Worm (Caenorhabditis elegans) whole organism, young adult: Measurements from ENCODE around the gene C25A11.2.

Source experiments
- D2030.7 ChIP-seq: fragments of 200-800 bp; sonication (Bioruptor generic); IDR thresholded peaks from 2 replicates; pipeline ENCODE4 v1.3.6; 2022; ENCODE audit warnings: missing genetic modification reagents, missing genetic modification characterization, missing compliant biosample characterization
- F10E7.11 ChIP-seq: sonication (generic microtip); optimal IDR thresholded peaks from 2 replicates; lab custom pipeline; 2017; ENCODE audit warnings: mild to moderate bottlenecking, missing genetic modification characterization, moderate library complexity, missing compliant biosample characterization
- F33H1.4 ChIP-seq: fragments of 200-800 bp; sonication (Bioruptor generic); IDR thresholded peaks from 2 replicates; pipeline ENCODE4 v1.3.6; 2022; ENCODE audit warnings: missing genetic modification reagents, missing genetic modification characterization, missing compliant biosample characterization
- F55B11.4 ChIP-seq: sonication (generic microtip); optimal IDR thresholded peaks from 2 replicates; lab custom pipeline; 2016; ENCODE audit warnings: missing compliant biosample characterization, missing genetic modification characterization, borderline replicate concordance; ENCODE audit not compliant: insufficient read depth
- K11D2.4 ChIP-seq: fragments of 200-800 bp; sonication (Bioruptor generic); IDR thresholded peaks from 2 replicates; pipeline ENCODE4 v1.3.6; 2022; ENCODE audit warnings: missing genetic modification reagents, missing genetic modification characterization, missing compliant biosample characterization
- T26A5.8 ChIP-seq: sonication (generic microtip); optimal IDR thresholded peaks from 2 replicates; lab custom pipeline; 2016; ENCODE audit warnings: missing genetic modification characterization, missing compliant biosample characterization
- ZK185.1 ChIP-seq: sonication (generic microtip); optimal IDR thresholded peaks from 2 replicates; lab custom pipeline; 2016; ENCODE audit warnings: mild to moderate bottlenecking, missing genetic modification characterization, missing compliant biosample characterization; ENCODE audit not compliant: poor library complexity, severe bottlenecking
- akir-1 ChIP-seq: fragments of 200-800 bp; sonication (Bioruptor generic); optimal IDR thresholded peaks from 2 replicates; lab custom pipeline; 2018; ENCODE audit warnings: mild to moderate bottlenecking, missing genetic modification characterization, moderate library complexity, missing compliant biosample characterization
- aptf-2 ChIP-seq: fragments of 200-800 bp; sonication (Bioruptor generic); conservative IDR thresholded peaks from 2 replicates; pipeline ENCODE4 v1.3.6; 2022; ENCODE audit warnings: missing genetic modification reagents, missing genetic modification characterization, missing compliant biosample characterization
- aptf-3 ChIP-seq: fragments of 200-800 bp; sonication (Bioruptor generic); IDR thresholded peaks from 2 replicates; pipeline ENCODE4 v1.3.6; 2022; ENCODE audit warnings: missing genetic modification characterization, missing compliant biosample characterization
- athp-1 ChIP-seq: sonication (generic microtip); optimal IDR thresholded peaks from 2 replicates; lab custom pipeline; 2017; ENCODE audit warnings: mild to moderate bottlenecking, missing genetic modification characterization, missing compliant biosample characterization
- attf-3 ChIP-seq: fragments of 200-800 bp; sonication (Bioruptor generic); conservative IDR thresholded peaks from 2 replicates; pipeline ENCODE4 v1.3.6; 2022; ENCODE audit warnings: missing genetic modification reagents, missing genetic modification characterization, missing compliant biosample characterization
- attf-6 ChIP-seq: fragments of 200-800 bp; sonication (Bioruptor generic); IDR thresholded peaks from 2 replicates; pipeline ENCODE4 v1.3.6; 2022; ENCODE audit warnings: missing genetic modification reagents, missing genetic modification characterization, missing compliant biosample characterization
- ceh-100 ChIP-seq: fragments of 200-800 bp; sonication (Bioruptor generic); IDR thresholded peaks from 2 replicates; pipeline ENCODE4 v1.3.6; 2022; ENCODE audit warnings: missing genetic modification reagents, missing genetic modification characterization, missing compliant biosample characterization
- ceh-27 ChIP-seq: fragments of 200-800 bp; sonication (Bioruptor generic); optimal IDR thresholded peaks from 2 replicates; lab custom pipeline; 2018; ENCODE audit warnings: mild to moderate bottlenecking, missing genetic modification characterization, moderate library complexity, missing compliant biosample characterization
- ceh-40 ChIP-seq: fragments of 200-800 bp; sonication (Bioruptor generic); IDR thresholded peaks from 2 replicates; pipeline ENCODE4 v1.3.6; 2022; ENCODE audit warnings: missing genetic modification characterization, missing compliant biosample characterization
- chd-7 ChIP-seq: sonication (generic microtip); optimal IDR thresholded peaks from 2 replicates; lab custom pipeline; 2016; ENCODE audit warnings: mild to moderate bottlenecking, missing genetic modification characterization, moderate library complexity, missing compliant biosample characterization
- dpl-1 ChIP-seq: fragments of 150-350 bp; optimal IDR thresholded peaks from 2 replicates; lab custom pipeline; 2014; ENCODE audit warnings: missing biosample characterization, missing genetic modification reagents, missing genetic modification characterization
- efl-1 ChIP-seq: fragments of 150-350 bp; optimal IDR thresholded peaks from 2 replicates; lab custom pipeline; 2014; ENCODE audit warnings: missing biosample characterization, missing genetic modification reagents, missing genetic modification characterization
- egrh-3 ChIP-seq: fragments of 200-800 bp; sonication (Bioruptor generic); IDR thresholded peaks from 2 replicates; pipeline ENCODE4 v1.3.6; 2022; ENCODE audit warnings: missing genetic modification reagents, missing genetic modification characterization, missing compliant biosample characterization
- ets-4 ChIP-seq: fragments of 200-800 bp; sonication (Bioruptor generic); optimal IDR thresholded peaks from 2 replicates; lab custom pipeline; 2018; ENCODE audit warnings: mild to moderate bottlenecking, missing genetic modification characterization, missing compliant biosample characterization
- him-1 ChIP-seq: sonication (generic microtip); optimal IDR thresholded peaks from 2 replicates; lab custom pipeline; 2016; ENCODE audit warnings: missing genotype, missing genetic modification reagents, missing genetic modification characterization, missing compliant biosample characterization
- hlh-12 ChIP-seq: sonication (generic microtip); optimal IDR thresholded peaks from 2 replicates; lab custom pipeline; 2016; ENCODE audit warnings: missing genetic modification characterization, missing compliant biosample characterization
- hmg-1.2 ChIP-seq: fragments of 200-800 bp; sonication (Bioruptor generic); IDR thresholded peaks from 2 replicates; pipeline ENCODE4 v1.3.6; 2022; ENCODE audit warnings: missing genetic modification reagents, missing genetic modification characterization, missing compliant biosample characterization
- hrde-1 ChIP-seq: sonication (generic microtip); optimal IDR thresholded peaks from 2 replicates; lab custom pipeline; 2016; ENCODE audit warnings: missing genetic modification characterization, mild to moderate bottlenecking, missing compliant biosample characterization, moderate library complexity, missing genotype, missing genetic modification reagents, borderline replicate concordance
- lag-1 ChIP-seq: fragments of 200-800 bp; sonication (Bioruptor generic); IDR thresholded peaks from 2 replicates; pipeline ENCODE4 v1.3.6; 2022; ENCODE audit warnings: missing genetic modification reagents, missing genetic modification characterization, missing compliant biosample characterization
- madf-10 ChIP-seq: sonication (generic microtip); optimal IDR thresholded peaks from 2 replicates; lab custom pipeline; 2016; ENCODE audit warnings: mild to moderate bottlenecking, missing genetic modification characterization, missing compliant biosample characterization
- madf-8 ChIP-seq: fragments of 200-800 bp; sonication (Bioruptor generic); conservative IDR thresholded peaks from 2 replicates; pipeline ENCODE4 v1.3.6; 2022; ENCODE audit warnings: missing genetic modification reagents, missing genetic modification characterization, missing compliant biosample characterization
- mel-28 ChIP-seq: sonication (generic microtip); optimal IDR thresholded peaks from 2 replicates; lab custom pipeline; 2016; ENCODE audit warnings: borderline replicate concordance, mild to moderate bottlenecking, missing genetic modification characterization, missing compliant biosample characterization
- nfya-1 ChIP-seq: sonication (generic microtip); optimal IDR thresholded peaks from 2 replicates; lab custom pipeline; 2017; ENCODE audit warnings: antibody characterized with exemption, missing compliant biosample characterization, missing genetic modification characterization, borderline replicate concordance; ENCODE audit not compliant: insufficient read depth
- nfya-2 ChIP-seq: fragments of 200-800 bp; sonication (Bioruptor generic); IDR thresholded peaks from 2 replicates; pipeline ENCODE4 v1.3.6; 2022; ENCODE audit warnings: missing genetic modification reagents, missing genetic modification characterization, missing compliant biosample characterization
- nhr-27 ChIP-seq: fragments of 200-800 bp; sonication (Bioruptor generic); optimal IDR thresholded peaks from 2 replicates; lab custom pipeline; 2018; ENCODE audit warnings: mild to moderate bottlenecking, missing genetic modification characterization, moderate library complexity, missing compliant biosample characterization
- rcor-1 ChIP-seq: fragments of 200-800 bp; sonication (Bioruptor generic); IDR thresholded peaks from 2 replicates; pipeline ENCODE4 v1.3.6; 2022; ENCODE audit warnings: missing genetic modification reagents, missing genetic modification characterization, missing compliant biosample characterization
- repo-1 ChIP-seq: sonication (generic microtip); optimal IDR thresholded peaks from 2 replicates; lab custom pipeline; 2017; ENCODE audit warnings: mild to moderate bottlenecking, missing genetic modification characterization, missing compliant biosample characterization
- sdz-38 ChIP-seq: sonication (generic microtip); optimal IDR thresholded peaks from 2 replicates; lab custom pipeline; 2016; ENCODE audit warnings: missing genotype, missing genetic modification characterization, missing compliant biosample characterization
- sea-2 ChIP-seq: fragments of 200-800 bp; sonication (Bioruptor generic); IDR thresholded peaks from 2 replicates; pipeline ENCODE4 v1.3.6; 2022; ENCODE audit warnings: missing genetic modification characterization, missing compliant biosample characterization
- snpc-4 ChIP-seq, 5 experiments: fragments of 150-350 bp in 1 of 5; sonication (generic microtip) in 4 of 5; optimal IDR thresholded peaks; 2 replicates each; lab custom pipeline; 2014 to 2018; ENCODE audit warnings: missing genetic modification characterization in 5 of 5, missing biosample characterization in 3 of 5, antibody characterized with exemption in 2 of 5, mild to moderate bottlenecking in 2 of 5, missing compliant biosample characterization in 2 of 5, missing genotype in 2 of 5, moderate library complexity in 2 of 5, missing genetic modification reagents in 1 of 5
- somi-1 ChIP-seq: fragments of 200-800 bp; sonication (Bioruptor generic); optimal IDR thresholded peaks from 2 replicates; lab custom pipeline; 2018; ENCODE audit warnings: mild to moderate bottlenecking, missing genetic modification characterization, missing compliant biosample characterization
- sptf-2 ChIP-seq: fragments of 200-800 bp; sonication (Bioruptor generic); optimal IDR thresholded peaks from 2 replicates; lab custom pipeline; 2018; ENCODE audit warnings: mild to moderate bottlenecking, missing genetic modification characterization, missing compliant biosample characterization
- tlf-1 ChIP-seq: fragments of 200-800 bp; sonication (Bioruptor generic); optimal IDR thresholded peaks from 2 replicates; lab custom pipeline; 2018; ENCODE audit warnings: mild to moderate bottlenecking, missing genetic modification characterization, missing compliant biosample characterization
- zfh-2 ChIP-seq: fragments of 200-800 bp; sonication (Bioruptor generic); conservative IDR thresholded peaks from 2 replicates; pipeline ENCODE4 v1.3.6; 2022; ENCODE audit warnings: missing genetic modification reagents, missing genetic modification characterization, missing compliant biosample characterization
- ztf-18 ChIP-seq: sonication (generic microtip); optimal IDR thresholded peaks from 2 replicates; lab custom pipeline; 2016; ENCODE audit warnings: missing genotype, mild to moderate bottlenecking, missing genetic modification characterization, missing compliant biosample characterization
- ztf-22 ChIP-seq: fragments of 200-800 bp; sonication (Bioruptor generic); optimal IDR thresholded peaks from 2 replicates; lab custom pipeline; 2018; ENCODE audit warnings: mild to moderate bottlenecking, missing genetic modification characterization, moderate library complexity, missing compliant biosample characterization
- ztf-3 ChIP-seq: fragments of 200-800 bp; sonication (Bioruptor generic); optimal IDR thresholded peaks from 2 replicates; lab custom pipeline; 2018; ENCODE audit warnings: mild to moderate bottlenecking, missing genetic modification characterization, missing compliant biosample characterization

The C25A11.2 gene

ce11 chrX:9091380-9091779 is 22.5 kb upstream of the C25A11.2 start (continued):
- no peak for TF ChIP-seq mel-28 (tag; lab: Kevin White, UChicago)
- peak; percentile 66 for TF ChIP-seq ztf-18 (tag; lab: Kevin White, UChicago)
- TF ChIP-seq rcor-1 (GFP tag; lab: Robert Waterston, UW), result peak; percentile 75
- TF ChIP-seq lag-1 (GFP tag; lab: Robert Waterston, UW), result 0 out of 2 replicates have a peak, but pooled peaks have one; percentile 76
- TF ChIP-seq ets-4 (GFP tag; lab: Kevin White, UChicago), result peak; percentile 85
- no peak; the same call in 1 of the 2 replicates for TF ChIP-seq D2030.7 (GFP tag; lab: Robert Waterston, UW)
- no peak for TF ChIP-seq sea-2 (GFP tag; lab: Robert Waterston, UW)
- TF ChIP-seq F55B11.4 (tag; lab: Kevin White, UChicago), result no peak
- TF ChIP-seq K11D2.4 (GFP tag; lab: Robert Waterston, UW), result peak; percentile 70; the same call in 1 of the 2 replicates
- TF ChIP-seq madf-10 (tag; lab: Kevin White, UChicago), result peak; percentile 83
- no peak for TF ChIP-seq F10E7.11 (tag; lab: Kevin White, UChicago)
- peak; percentile 59 for TF ChIP-seq repo-1 (tag; lab: Kevin White, UChicago)
- peak; percentile 32 for TF ChIP-seq snpc-4 (GFP tag; optimal IDR thresholded peaks at IDR 0.05; lab: Kevin White, UChicago)
- TF ChIP-seq snpc-4 (tag; optimal IDR thresholded peaks at IDR 0.05; lab: Kevin White, UChicago), result peak in 3 of 4 experiments; percentile 33 to 77 (median 46)
- TF ChIP-seq ztf-22 (GFP tag; lab: Kevin White, UChicago), result no peak
- TF ChIP-seq tlf-1 (GFP tag; lab: Kevin White, UChicago), result peak; percentile 17
- no peak for TF ChIP-seq nfya-2
- peak; percentile 16 for TF ChIP-seq hlh-12 (tag; lab: Kevin White, UChicago)
- peak; percentile 5 for TF ChIP-seq him-1 (tag; lab: Kevin White, UChicago)
- no peak for TF ChIP-seq akir-1 (GFP tag; lab: Kevin White, UChicago)
- TF ChIP-seq nfya-1 (tag; lab: Kevin White, UChicago), result no peak
- TF ChIP-seq athp-1 (tag; lab: Kevin White, UChicago), result peak; percentile 69
- TF ChIP-seq ztf-3 (GFP tag; lab: Kevin White, UChicago), result no peak
- no peak for TF ChIP-seq madf-8 (GFP tag; lab: Robert Waterston, UW)
- no peak for TF ChIP-seq zfh-2 (GFP tag; lab: Robert Waterston, UW)
- TF ChIP-seq ZK185.1 (tag; lab: Kevin White, UChicago), result peak; percentile 35
- peak; percentile 75 for TF ChIP-seq hmg-1.2 (GFP tag; lab: Robert Waterston, UW)
- TF ChIP-seq aptf-2, result no peak
- TF ChIP-seq attf-6 (GFP tag; lab: Robert Waterston, UW), result 0 out of 2 replicates have a peak, but pooled peaks have one; percentile 29
- no peak for TF ChIP-seq egrh-3 (GFP tag; lab: Robert Waterston, UW)
- TF ChIP-seq ceh-40, result peak; percentile 75; the same call in 1 of the 2 replicates
- TF ChIP-seq hrde-1 (tag; lab: Kevin White, UChicago), result peak; percentile 54
- no peak for TF ChIP-seq somi-1 (GFP tag; lab: Kevin White, UChicago)
- peak; percentile 83 for TF ChIP-seq sptf-2 (GFP tag; lab: Kevin White, UChicago)

- TF ChIP-seq ets-4 (GFP tag; lab: Kevin White, UChicago) (no peak), rcor-1 (GFP tag; lab: Robert Waterston, UW) (no peak), dpl-1 (GFP tag; lab: Kevin White, UChicago) (no peak), ceh-100 (GFP tag; lab: Robert Waterston, UW) (no peak), attf-3 (GFP tag; lab: Robert Waterston, UW) (no peak), sdz-38 (no peak), efl-1 (GFP tag; lab: Kevin White, UChicago) (no peak), lag-1 (GFP tag; lab: Robert Waterston, UW) (no peak), aptf-2 (no peak), F33H1.4 (GFP tag; lab: Robert Waterston, UW) (no peak), madf-10 (tag; lab: Kevin White, UChicago) (no peak), chd-7 (tag; lab: Kevin White, UChicago) (no peak), nhr-27 (tag; lab: Kevin White, UChicago) (no peak), T26A5.8 (no peak), ceh-27 (GFP tag; lab: Kevin White, UChicago) (no peak), athp-1 (tag; lab: Kevin White, UChicago) (no peak), aptf-3 (GFP tag; lab: Robert Waterston, UW) (no peak)
Observed at ce11 chrX:9091873-9092272, 22.0 kb upstream of the C25A11.2 start.
